Worm (Caenorhabditis elegans) whole organism, late embryonic: ENCODE results near the gene T20G5.13.

ENCODE experiments used
- C08G9.2 ChIP-seq: sonication (generic microtip); optimal IDR thresholded peaks from 2 replicates; lab custom pipeline; 2016; ENCODE audit warnings: mild to moderate bottlenecking, missing genetic modification characterization, moderate library complexity, missing compliant biosample characterization
- C38D4.7 ChIP-seq: fragments of 200-800 bp; sonication (Bioruptor generic); optimal IDR thresholded peaks from 2 replicates; lab custom pipeline; 2018; ENCODE audit warnings: mild to moderate bottlenecking, missing genetic modification characterization, moderate library complexity, missing compliant biosample characterization
- T23F11.4 ChIP-seq: fragments of 200-800 bp; sonication (Bioruptor generic); optimal IDR thresholded peaks from 2 replicates; lab custom pipeline; 2018; ENCODE audit warnings: mild to moderate bottlenecking, missing genetic modification characterization, missing compliant biosample characterization
- Y22D7AL.16 ChIP-seq: sonication (generic microtip); optimal IDR thresholded peaks from 2 replicates; lab custom pipeline; 2016; ENCODE audit warnings: missing genetic modification characterization, missing compliant biosample characterization
- ahr-1 ChIP-seq: sonication (generic microtip); optimal IDR thresholded peaks from 2 replicates; lab custom pipeline; 2016; ENCODE audit warnings: missing genetic modification characterization, missing compliant biosample characterization
- ceh-14 ChIP-seq: sonication (generic microtip); optimal IDR thresholded peaks from 2 replicates; lab custom pipeline; 2016; ENCODE audit warnings: missing genotype, missing genetic modification characterization, missing compliant biosample characterization
- ceh-18 ChIP-seq: sonication (generic microtip); optimal IDR thresholded peaks from 2 replicates; lab custom pipeline; 2016; ENCODE audit warnings: missing genetic modification characterization, missing compliant biosample characterization
- ceh-2 ChIP-seq: sonication (generic microtip); optimal IDR thresholded peaks from 2 replicates; lab custom pipeline; 2016; ENCODE audit warnings: missing genotype, missing genetic modification characterization, missing compliant biosample characterization
- ceh-24 ChIP-seq: sonication (generic microtip); optimal IDR thresholded peaks from 2 replicates; lab custom pipeline; 2016; ENCODE audit warnings: mild to moderate bottlenecking, missing genetic modification characterization, missing compliant biosample characterization
- ceh-30 ChIP-seq: fragments of 150-350 bp; optimal IDR thresholded peaks from 2 replicates; lab custom pipeline; 2014; ENCODE audit warnings: missing biosample characterization, missing genetic modification characterization
- ceh-45 ChIP-seq: fragments of 200-800 bp; sonication (Bioruptor generic); IDR thresholded peaks from 2 replicates; pipeline ENCODE4 v1.3.6; 2022; ENCODE audit warnings: missing genetic modification reagents, missing genetic modification characterization, missing compliant biosample characterization
- ceh-6 ChIP-seq: fragments of 200-800 bp; sonication (Bioruptor generic); optimal IDR thresholded peaks from 2 replicates; lab custom pipeline; 2018; ENCODE audit warnings: mild to moderate bottlenecking, missing genetic modification characterization, missing compliant biosample characterization
- ceh-9 ChIP-seq: sonication (generic microtip); optimal IDR thresholded peaks from 2 replicates; lab custom pipeline; 2016; ENCODE audit warnings: mild to moderate bottlenecking, missing genetic modification characterization, inconsistent platforms, missing compliant biosample characterization
- dmd-4 ChIP-seq: sonication (generic microtip); optimal IDR thresholded peaks from 2 replicates; lab custom pipeline; 2016; ENCODE audit warnings: borderline replicate concordance, missing genetic modification characterization, missing compliant biosample characterization
- dve-1 ChIP-seq: sonication (generic microtip); optimal IDR thresholded peaks from 2 replicates; lab custom pipeline; 2017; ENCODE audit warnings: antibody characterized with exemption, mild to moderate bottlenecking, missing genetic modification characterization, missing compliant biosample characterization
- elt-2 ChIP-seq: sonication (generic microtip); optimal IDR thresholded peaks from 2 replicates; lab custom pipeline; 2016; ENCODE audit warnings: missing genetic modification reagents, missing genetic modification characterization, missing compliant biosample characterization
- ets-4 ChIP-seq: sonication (generic microtip); optimal IDR thresholded peaks from 2 replicates; lab custom pipeline; 2016; ENCODE audit warnings: missing genetic modification characterization, missing compliant biosample characterization
- fax-1 ChIP-seq: sonication (generic microtip); optimal IDR thresholded peaks from 2 replicates; lab custom pipeline; 2016; ENCODE audit warnings: missing genotype, missing genetic modification characterization, missing compliant biosample characterization
- fkh-6 ChIP-seq: sonication (generic microtip); optimal IDR thresholded peaks from 2 replicates; lab custom pipeline; 2016; ENCODE audit warnings: missing genetic modification characterization, missing compliant biosample characterization
- gmeb-2 ChIP-seq: sonication (generic microtip); optimal IDR thresholded peaks from 2 replicates; lab custom pipeline; 2016; ENCODE audit warnings: missing genetic modification characterization, inconsistent platforms, missing compliant biosample characterization
- hlh-15 ChIP-seq: sonication (generic microtip); optimal IDR thresholded peaks from 2 replicates; lab custom pipeline; 2016; ENCODE audit warnings: missing genetic modification characterization, missing compliant biosample characterization
- hlh-30 ChIP-seq: sonication (generic microtip); optimal IDR thresholded peaks from 2 replicates; lab custom pipeline; 2017; ENCODE audit warnings: antibody characterized with exemption, missing genetic modification characterization, missing compliant biosample characterization; ENCODE audit not compliant: insufficient read depth
- hlh-6 ChIP-seq: sonication (generic microtip); optimal IDR thresholded peaks from 2 replicates; lab custom pipeline; 2016; ENCODE audit warnings: missing genotype, missing genetic modification characterization, missing compliant biosample characterization
- lim-6 ChIP-seq: sonication (generic microtip); optimal IDR thresholded peaks from 2 replicates; lab custom pipeline; 2016; ENCODE audit warnings: missing genetic modification characterization, missing compliant biosample characterization
- lin-11 ChIP-seq: fragments of 200-800 bp; sonication (Bioruptor generic); optimal IDR thresholded peaks from 2 replicates; lab custom pipeline; 2018; ENCODE audit warnings: mild to moderate bottlenecking, missing genetic modification characterization, missing compliant biosample characterization
- mec-3 ChIP-seq: sonication (generic microtip); optimal IDR thresholded peaks from 2 replicates; lab custom pipeline; 2016; ENCODE audit warnings: borderline replicate concordance, missing genetic modification characterization, missing compliant biosample characterization
- nfya-1 ChIP-seq: sonication (generic microtip); optimal IDR thresholded peaks from 2 replicates; lab custom pipeline; 2017; ENCODE audit warnings: missing genetic modification characterization, mild to moderate bottlenecking, missing compliant biosample characterization, antibody characterized with exemption, moderate library complexity
- nhr-11 ChIP-seq: fragments of 150-350 bp; optimal IDR thresholded peaks from 2 replicates; lab custom pipeline; 2014; ENCODE audit warnings: missing biosample characterization, missing genetic modification characterization
- nhr-232 ChIP-seq: sonication (generic microtip); optimal IDR thresholded peaks from 2 replicates; lab custom pipeline; 2016; ENCODE audit warnings: missing genetic modification characterization, missing compliant biosample characterization
- npax-4 ChIP-seq: sonication (generic microtip); optimal IDR thresholded peaks from 2 replicates; lab custom pipeline; 2016; ENCODE audit warnings: missing genetic modification characterization, missing compliant biosample characterization
- odd-2 ChIP-seq: sonication (generic microtip); optimal IDR thresholded peaks from 2 replicates; lab custom pipeline; 2017; ENCODE audit warnings: antibody characterized with exemption, mild to moderate bottlenecking, missing genetic modification characterization, missing compliant biosample characterization
- pag-3 ChIP-seq: sonication (generic microtip); optimal IDR thresholded peaks from 2 replicates; lab custom pipeline; 2016; ENCODE audit warnings: missing compliant biosample characterization, missing genetic modification characterization, borderline replicate concordance
- pax-1 ChIP-seq: fragments of 150-350 bp; optimal IDR thresholded peaks from 2 replicates; lab custom pipeline; 2014; ENCODE audit warnings: missing biosample characterization, missing genetic modification characterization
- ref-2 ChIP-seq: sonication (generic microtip); optimal IDR thresholded peaks from 2 replicates; lab custom pipeline; 2016; ENCODE audit warnings: missing genetic modification characterization, missing compliant biosample characterization
- sdc-2 ChIP-seq: sonication (generic microtip); optimal IDR thresholded peaks from 2 replicates; lab custom pipeline; 2016; ENCODE audit warnings: missing genotype, missing genetic modification characterization, missing compliant biosample characterization
- sox-4 ChIP-seq: sonication (generic microtip); optimal IDR thresholded peaks from 2 replicates; lab custom pipeline; 2017; ENCODE audit warnings: mild to moderate bottlenecking, missing genetic modification characterization, inconsistent platforms, missing compliant biosample characterization
- unc-42 ChIP-seq: sonication (generic microtip); optimal IDR thresholded peaks from 2 replicates; lab custom pipeline; 2016; ENCODE audit warnings: missing genotype, missing genetic modification characterization, missing compliant biosample characterization
- unc-86 ChIP-seq: sonication (generic microtip); optimal IDR thresholded peaks from 2 replicates; lab custom pipeline; 2016; ENCODE audit warnings: missing genetic modification characterization, missing compliant biosample characterization
- zip-5 ChIP-seq: sonication (generic microtip); optimal IDR thresholded peaks from 2 replicates; lab custom pipeline; 2016; ENCODE audit warnings: missing genetic modification characterization, missing compliant biosample characterization
- ztf-16 ChIP-seq: sonication (generic microtip); optimal IDR thresholded peaks from 2 replicates; lab custom pipeline; 2017; ENCODE audit warnings: missing genetic modification characterization, missing compliant biosample characterization

Gene T20G5.13

DNA sequence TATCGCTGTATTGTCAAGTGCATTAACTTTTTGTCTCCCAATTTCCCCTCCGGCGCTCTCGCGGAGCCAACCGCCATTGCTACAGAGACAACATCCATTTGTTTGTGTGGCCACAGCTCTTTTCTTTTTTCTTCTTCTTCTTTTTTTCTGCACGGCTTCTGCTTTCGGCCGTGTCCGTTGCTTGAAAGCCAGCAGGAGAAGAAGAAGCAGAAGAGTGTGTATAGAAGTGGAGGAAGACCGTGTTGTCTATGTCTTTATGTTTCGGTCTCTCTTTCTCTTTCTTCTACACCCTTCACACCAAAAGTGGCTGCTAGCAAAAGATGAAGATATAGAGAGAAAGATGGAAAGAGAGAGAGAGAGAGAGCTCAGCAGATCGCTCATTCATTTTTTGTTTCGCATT, 13.3 kb downstream of the T20G5.13 start:
- TF ChIP-seq T23F11.4, result no peak
- no peak for TF ChIP-seq odd-2 (tag; lab: Kevin White, UChicago)
- TF ChIP-seq unc-42 (tag; lab: Kevin White, UChicago), result peak; percentile 68

DNA sequence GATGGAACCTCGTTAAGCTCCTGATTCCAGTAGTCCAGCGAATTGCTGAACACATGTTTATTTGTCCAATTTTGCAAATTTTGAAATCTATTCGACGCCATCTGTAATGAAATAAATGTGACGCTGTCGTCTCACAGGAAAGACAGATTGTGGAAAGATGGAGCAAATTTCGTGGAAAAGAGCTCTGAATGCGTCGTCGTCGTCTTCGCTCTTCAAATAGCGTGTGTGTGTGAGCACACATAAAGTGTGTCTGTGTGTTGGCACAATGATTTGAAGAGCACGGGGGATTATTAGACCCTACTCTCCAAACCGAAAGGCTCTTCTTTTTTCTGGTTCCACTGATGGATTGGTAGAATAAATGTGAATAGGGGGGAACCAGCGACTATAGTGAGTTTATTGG, 15.0 kb downstream of the T20G5.13 start, which contains the start of gene unc-47:
Gene unc-47 (minus strand): TSS at position 101 of the 400 bp plus-strand sequence.
- TF ChIP-seq zip-5 (tag; lab: Kevin White, UChicago) (no peak), ceh-2 (tag; lab: Kevin White, UChicago) (no peak), ceh-6 (GFP tag; lab: Kevin White, UChicago) (no peak), ceh-24 (tag; lab: Kevin White, UChicago) (no peak), ahr-1 (tag; lab: Kevin White, UChicago) (no peak), ceh-45 (GFP tag; lab: Robert Waterston, UW) (no peak)

DNA sequence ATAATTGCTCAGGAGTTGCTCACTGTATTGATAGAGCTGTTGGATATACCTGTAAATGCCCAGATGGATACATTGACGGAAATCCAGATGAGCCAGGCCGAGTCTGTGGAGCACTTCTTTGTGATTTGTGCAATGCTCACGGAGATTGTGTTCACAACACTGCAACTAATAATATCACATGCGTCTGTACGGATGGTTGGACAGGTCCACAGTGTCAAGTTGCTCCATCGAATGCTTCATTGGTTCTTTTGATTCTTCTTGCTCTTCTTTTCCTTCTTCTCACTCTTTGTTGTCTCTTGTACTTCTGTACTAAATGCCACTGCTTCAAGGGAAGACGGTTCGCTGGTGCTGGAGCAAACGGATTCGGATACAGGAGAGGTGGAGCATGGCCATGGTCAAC, 19.3 kb downstream of the T20G5.13 start:
- TF ChIP-seq ceh-18, result no peak
- TF ChIP-seq mec-3, result no peak
- TF ChIP-seq ets-4 (tag; lab: Kevin White, UChicago), result no peak
- TF ChIP-seq ceh-2 (tag; lab: Kevin White, UChicago), result no peak
- TF ChIP-seq pag-3 (tag; lab: Kevin White, UChicago), result no peak
- no peak for TF ChIP-seq sdc-2
- TF ChIP-seq fax-1 (tag; lab: Kevin White, UChicago), result no peak
- TF ChIP-seq ref-2 (tag; lab: Kevin White, UChicago), result no peak
- TF ChIP-seq lim-6, result no peak
- TF ChIP-seq C38D4.7, result no peak
- TF ChIP-seq gmeb-2 (tag; lab: Kevin White, UChicago), result no peak
- TF ChIP-seq T23F11.4, result no peak
- TF ChIP-seq nfya-1 (tag; lab: Kevin White, UChicago), result no peak
- no peak for TF ChIP-seq ahr-1 (tag; lab: Kevin White, UChicago)
- TF ChIP-seq elt-2 (tag; lab: Kevin White, UChicago), result no peak
- TF ChIP-seq pax-1 (tag; lab: Kevin White, UChicago), result no peak
- no peak for TF ChIP-seq fkh-6
- TF ChIP-seq ceh-9, result no peak

DNA sequence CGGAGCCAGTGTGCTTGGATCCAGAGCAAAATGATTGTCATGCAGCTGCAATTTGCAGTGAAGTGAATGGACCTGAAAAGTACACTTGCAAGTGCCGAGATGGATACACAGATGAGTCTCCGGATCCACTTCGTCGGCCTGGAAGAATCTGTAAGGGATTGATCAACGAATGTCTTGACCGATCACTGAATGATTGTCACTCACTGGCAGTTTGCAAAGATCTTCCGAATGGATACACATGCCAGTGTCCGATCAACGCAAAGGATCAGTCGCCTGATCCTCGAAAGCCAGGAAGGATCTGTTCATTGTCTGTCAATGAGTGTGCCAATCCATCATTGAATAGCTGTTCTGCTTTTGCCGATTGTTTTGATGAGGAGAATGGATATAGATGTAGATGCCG, 21.7 kb downstream of the T20G5.13 start:
- TF ChIP-seq dmd-4 (tag; lab: Kevin White, UChicago), result no peak
- no peak for TF ChIP-seq elt-2 (tag; lab: Kevin White, UChicago)
- no peak for TF ChIP-seq hlh-15 (tag; lab: Kevin White, UChicago)
- no peak for TF ChIP-seq lin-11 (tag; lab: Kevin White, UChicago)
- TF ChIP-seq pag-3 (tag; lab: Kevin White, UChicago), result no peak
- no peak for TF ChIP-seq ref-2 (tag; lab: Kevin White, UChicago)
- TF ChIP-seq unc-86 (tag; lab: Kevin White, UChicago), result no peak
- TF ChIP-seq sdc-2, result no peak
- no peak for TF ChIP-seq C08G9.2 (tag; lab: Kevin White, UChicago)
- TF ChIP-seq hlh-30 (tag; lab: Kevin White, UChicago), result no peak

DNA sequence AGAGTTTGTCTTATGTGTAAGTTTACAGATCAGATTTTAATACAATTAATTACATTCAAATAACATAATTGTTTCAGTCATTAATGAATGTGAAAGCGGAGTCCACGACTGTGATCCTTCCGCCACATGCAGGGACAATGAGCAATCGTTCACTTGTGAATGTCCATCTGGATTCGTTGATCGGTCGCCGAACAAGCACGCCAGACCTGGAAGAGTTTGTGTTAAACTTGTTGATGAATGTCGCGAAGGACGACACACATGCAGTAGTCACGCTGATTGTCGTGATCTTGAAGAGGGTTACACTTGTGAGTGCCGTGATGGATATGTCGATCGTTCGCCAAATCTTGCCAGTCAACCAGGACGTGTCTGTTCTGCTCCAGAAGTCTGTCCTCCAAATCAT, 22.6 kb downstream of the T20G5.13 start:
- no peak for TF ChIP-seq dve-1
- TF ChIP-seq hlh-6 (tag; lab: Kevin White, UChicago), result no peak
- no peak for TF ChIP-seq fax-1 (tag; lab: Kevin White, UChicago)
- TF ChIP-seq nhr-11 (tag; lab: Kevin White, UChicago), result no peak
- no peak for TF ChIP-seq elt-2 (tag; lab: Kevin White, UChicago)
- TF ChIP-seq ref-2 (tag; lab: Kevin White, UChicago), result no peak
- TF ChIP-seq ceh-30 (tag; lab: Kevin White, UChicago), result no peak
- TF ChIP-seq ztf-16 (tag; lab: Kevin White, UChicago), result no peak
- TF ChIP-seq nhr-232 (tag; lab: Kevin White, UChicago), result no peak
- TF ChIP-seq sox-4 (tag; lab: Kevin White, UChicago), result no peak
- no peak for TF ChIP-seq ceh-9
- no peak for TF ChIP-seq npax-4 (tag; lab: Kevin White, UChicago)
- TF ChIP-seq fkh-6, result no peak
- TF ChIP-seq unc-42 (tag; lab: Kevin White, UChicago), result no peak
- no peak for TF ChIP-seq Y22D7AL.16 (tag; lab: Kevin White, UChicago)
- no peak for TF ChIP-seq ceh-14
- no peak for TF ChIP-seq zip-5 (tag; lab: Kevin White, UChicago)
